Fruit fly (Drosophila melanogaster) whole organism, pupa: ENCODE results near the gene Pak3.
A peak's percentile ranks its signal among the peaks of the same experiment; 100 is the strongest.

Source experiments
- CG12605 ChIP-seq: fragments of 200-800 bp; sonication (Bioruptor generic); IDR thresholded peaks from 2 replicates; pipeline ENCODE4 v1.3.6; 2022; ENCODE audit warnings: missing biosample characterization, missing genetic modification characterization
- CG13204 ChIP-seq: fragments of 200-800 bp; sonication (Bioruptor generic); optimal IDR thresholded peaks from 2 replicates; lab custom pipeline; 2018; ENCODE audit warnings: missing biosample characterization, mild to moderate bottlenecking, missing genetic modification characterization, moderate library complexity
- CG14655 ChIP-seq: fragments of 200-800 bp; sonication (Bioruptor generic); optimal IDR thresholded peaks from 3 replicates; lab custom pipeline; 2017; ENCODE audit warnings: mild to moderate bottlenecking, missing biosample characterization, missing genetic modification reagents, missing genetic modification characterization
- CG15710 ChIP-seq: fragments of 200-800 bp; sonication (Bioruptor generic); optimal IDR thresholded peaks from 2 replicates; lab custom pipeline; 2018; ENCODE audit warnings: missing biosample characterization, mild to moderate bottlenecking, missing genetic modification characterization, moderate library complexity
- CG4496 ChIP-seq: fragments of 200-800 bp; sonication (Bioruptor generic); IDR thresholded peaks from 3 replicates; pipeline ENCODE4 v1.3.6; 2022; ENCODE audit warnings: missing biosample characterization, missing genetic modification characterization
- D1 ChIP-seq: fragments of 200-800 bp; sonication (Bioruptor generic); optimal IDR thresholded peaks from 2 replicates; lab custom pipeline; 2018; ENCODE audit warnings: missing biosample characterization, mild to moderate bottlenecking, missing genetic modification characterization, moderate library complexity
- EcR ChIP-seq: fragments of 200-800 bp; sonication (Bioruptor generic); optimal IDR thresholded peaks from 3 replicates; lab custom pipeline; 2019; ENCODE audit warnings: missing biosample characterization, missing genetic modification characterization, mild to moderate bottlenecking, moderate library complexity, missing genetic modification reagents
- Ets98B ChIP-seq: fragments of 200-800 bp; sonication (Bioruptor generic); IDR thresholded peaks from 2 replicates; pipeline ENCODE4 v1.3.6; 2022; ENCODE audit warnings: missing biosample characterization, missing genetic modification characterization
- Pif1A ChIP-seq: fragments of 200-800 bp; sonication (Bioruptor generic); optimal IDR thresholded peaks from 3 replicates; lab custom pipeline; 2016; ENCODE audit warnings: missing biosample characterization, missing genetic modification characterization
- Pif1B ChIP-seq: fragments of 200-800 bp; sonication (Bioruptor generic); optimal IDR thresholded peaks from 3 replicates; lab custom pipeline; 2016; ENCODE audit warnings: missing biosample characterization, missing genetic modification characterization
- Snoo ChIP-seq: fragments of 200-800 bp; sonication (Bioruptor generic); optimal IDR thresholded peaks from 3 replicates; lab custom pipeline; 2017; ENCODE audit warnings: missing biosample characterization, mild to moderate bottlenecking, missing genetic modification characterization, inconsistent platforms
- fd96Ca ChIP-seq: fragments of 200-800 bp; sonication (Bioruptor generic); IDR thresholded peaks from 3 replicates; pipeline ENCODE4 v1.3.6; 2022; ENCODE audit warnings: missing biosample characterization, missing genetic modification characterization
- rn ChIP-seq: fragments of 200-800 bp; sonication (Bioruptor generic); IDR thresholded peaks from 2 replicates; pipeline ENCODE4 v1.3.6; 2022; ENCODE audit warnings: missing biosample characterization, missing genetic modification characterization

DNA sequence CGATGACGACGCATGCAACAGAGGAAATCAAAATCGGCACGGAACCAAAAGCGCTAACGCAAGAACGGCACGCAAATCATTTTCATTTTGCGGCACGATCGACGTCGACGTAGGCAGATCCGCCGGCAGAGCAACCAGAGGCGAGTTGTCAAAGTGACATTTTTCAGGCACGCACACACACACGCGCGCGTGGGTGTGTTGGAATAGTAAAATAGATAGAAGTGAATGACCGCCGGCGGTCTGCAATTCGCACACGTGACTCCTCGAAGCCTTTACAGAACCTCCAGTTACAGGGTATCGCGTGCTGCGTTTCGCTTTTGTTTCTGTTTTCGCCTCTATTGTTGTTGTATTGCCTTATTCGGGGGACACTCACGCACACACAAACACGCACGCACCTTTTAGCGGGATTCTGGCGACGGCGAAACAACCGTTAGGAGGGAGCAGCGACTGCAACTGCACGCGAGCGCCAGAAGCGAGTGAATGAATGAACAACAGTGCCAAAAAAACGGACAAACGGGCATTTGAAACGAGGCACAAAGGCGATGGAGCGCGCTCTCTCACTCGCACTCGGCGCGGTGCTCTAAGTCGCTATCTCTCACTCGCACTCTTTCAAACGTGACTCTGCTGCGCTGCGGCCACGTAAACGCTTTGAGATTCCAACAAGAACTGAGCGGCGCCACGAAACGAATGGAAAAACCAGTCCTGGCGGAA, 50.4 kb downstream of the Pak3 start, which contains the start of gene ss:
- no peak for TF ChIP-seq fd96Ca (GFP tag; lab: Robert Waterston, UW)
- TF ChIP-seq CG13204 (GFP tag; lab: Kevin White, UChicago), result peak; percentile 20
- no peak for TF ChIP-seq Pif1B (GFP tag; lab: Kevin White, UChicago)
- TF ChIP-seq CG15710, result no peak
- no peak for TF ChIP-seq rn
- no peak for TF ChIP-seq CG4496
- TF ChIP-seq Snoo (tag; lab: Kevin White, UChicago), result no peak
- TF ChIP-seq Ets98B, result no peak
- no peak for TF ChIP-seq CG12605 (GFP tag; lab: Robert Waterston, UW)
- no peak for TF ChIP-seq D1 (tag; lab: Kevin White, UChicago)
- no peak for TF ChIP-seq EcR
- no peak for TF ChIP-seq CG14655
- TF ChIP-seq Pif1A (GFP tag; lab: Kevin White, UChicago), result no peak
